1 fruit fly cellular context compared by ENCODE assay signal in genomic region chr3R:29255166-29255962, dm6.
TF ChIP-seq lines count a peak whose summit lies in the region.

Gene stg (minus strand): TSS chr3R:29255800.

TF ChIP-seq in whole organism, embryonic, 481 proteins besides CTCF, POLR2A, EP300 and RAD21 (continued from another document):
- TF ChIP-seq CG15073 (GFP tag; optimal IDR thresholded peaks at IDR 0.05; lab: Kevin White, UChicago) (no peak), fd102C (GFP tag; optimal IDR thresholded peaks at IDR 0.05; lab: Kevin White, UChicago) (peak; percentile 7), CG17568 (GFP tag; optimal IDR thresholded peaks at IDR 0.05; lab: Kevin White, UChicago) (peak; percentile 30), otp (GFP tag; IDR thresholded peaks at IDR 0.05; lab: Robert Waterston, UW) (no peak; the same call in 2 of the 3 replicates), CG10654 (GFP tag; optimal IDR thresholded peaks at IDR 0.05; lab: Kevin White, UChicago) (no peak), CG13624 (GFP tag; optimal IDR thresholded peaks at IDR 0.05; lab: Kevin White, UChicago) (no peak), CG12769 (tag; optimal IDR thresholded peaks at IDR 0.05; lab: Kevin White, UChicago) (no peak), sisA (GFP tag; IDR thresholded peaks at IDR 0.05; lab: Robert Waterston, UW) (no peak), gcm (GFP tag; optimal IDR thresholded peaks at IDR 0.05; lab: Kevin White, UChicago) (peak; percentile 31), ci (GFP tag; IDR thresholded peaks at IDR 0.05; lab: Robert Waterston, UW) (peak; percentile 75; the same call in 2 of the 3 replicates), CG2712 (tag; optimal IDR thresholded peaks at IDR 0.05; lab: Kevin White, UChicago) (peak; percentile 9), MTF-1 (GFP tag; optimal IDR thresholded peaks at IDR 0.05; lab: Kevin White, UChicago; ENCODE audit: borderline replicate concordance) (peak; percentile 49), CG17829 (tag; optimal IDR thresholded peaks at IDR 0.05; lab: Kevin White, UChicago) (peak; percentile 65), Nf-YA (GFP tag; IDR thresholded peaks at IDR 0.05; lab: Robert Waterston, UW) (no peak), CG12744 (GFP tag; optimal IDR thresholded peaks at IDR 0.05; lab: Kevin White, UChicago) (no peak), kay (GFP tag; optimal IDR thresholded peaks at IDR 0.05; lab: Kevin White, UChicago) (no peak), CG10321 (GFP tag; IDR thresholded peaks at IDR 0.05; lab: Robert Waterston, UW) (peak; percentile 38; the same call in 1 of the 2 replicates), CG1602 (GFP tag; optimal IDR thresholded peaks at IDR 0.05; lab: Kevin White, UChicago) (no peak), Sin3A (optimal IDR thresholded peaks at IDR 0.05; lab: Kevin White, UChicago) (no peak), CG6175 (GFP tag; IDR thresholded peaks at IDR 0.05; lab: Robert Waterston, UW) (no peak), chinmo (GFP tag; IDR thresholded peaks at IDR 0.05; lab: Robert Waterston, UW; ENCODE audit: partially characterized antibody) (peak; percentile 57; the same call in 1 of the 4 replicates), CG8290 (GFP tag; optimal IDR thresholded peaks at IDR 0.05; lab: Kevin White, UChicago) (peak; percentile 44), CG8290 (tag; optimal IDR thresholded peaks at IDR 0.05; lab: Kevin White, UChicago) (peak in 1 of 2 experiments; percentile 7), CG10462 (GFP tag; optimal IDR thresholded peaks at IDR 0.05; lab: Kevin White, UChicago) (no peak), pros (GFP tag; optimal IDR thresholded peaks at IDR 0.05; lab: Kevin White, UChicago) (peak; percentile 85), unpg (GFP tag; optimal IDR thresholded peaks at IDR 0.05; lab: Kevin White, UChicago) (peak; percentile 15), Xbp1 (GFP tag; optimal IDR thresholded peaks at IDR 0.05; lab: Kevin White, UChicago) (no peak), kni (GFP tag; optimal IDR thresholded peaks at IDR 0.05; lab: Kevin White, UChicago) (peak; percentile 26), YL-1 (GFP tag; optimal IDR thresholded peaks at IDR 0.05; lab: Kevin White, UChicago) (no peak)
